Worm (Caenorhabditis elegans) whole organism, L4 larva: ENCODE data around the gene dmd-9.

Experiments used
- ces-1 ChIP-seq: fragments of 150-350 bp; sonication (generic microtip); optimal IDR thresholded peaks from 4 replicates; lab custom pipeline; 2014; ENCODE audit warnings: missing biosample characterization, missing genetic modification reagents, missing genetic modification characterization
- egl-27 ChIP-seq: sonication (generic microtip); optimal IDR thresholded peaks from 3 replicates; lab custom pipeline; 2017; ENCODE audit warnings: missing biosample characterization, missing genetic modification reagents, missing genetic modification characterization
- lin-1 ChIP-seq: fragments of 200-800 bp; sonication (Bioruptor generic); IDR thresholded peaks from 2 replicates; pipeline ENCODE4 v1.3.6; 2022; ENCODE audit warnings: missing genetic modification reagents, missing genetic modification characterization, missing compliant biosample characterization
- lin-39 ChIP-seq: fragments of 150-350 bp; optimal IDR thresholded peaks from 2 replicates; lab custom pipeline; 2014; ENCODE audit warnings: missing biosample characterization, missing genetic modification reagents, missing genetic modification characterization
- madf-9 ChIP-seq: fragments of 200-800 bp; sonication (Bioruptor generic); conservative IDR thresholded peaks from 2 replicates; pipeline ENCODE4 v1.3.6; 2022; ENCODE audit warnings: missing genetic modification reagents, missing genetic modification characterization, missing compliant biosample characterization
- mdl-1 ChIP-seq, 2 experiments: fragments of 150-350 bp in 1 of 2; sonication (generic microtip) in 1 of 2; optimal IDR thresholded peaks; 2 replicates each; lab custom pipeline; 2014 to 2017; ENCODE audit warnings: missing biosample characterization in 2 of 2, missing genetic modification characterization in 2 of 2
- nhr-10 ChIP-seq: fragments of 150-350 bp; optimal IDR thresholded peaks from 2 replicates; lab custom pipeline; 2014; ENCODE audit warnings: missing biosample characterization, missing genetic modification characterization
- nhr-102 ChIP-seq: sonication (generic microtip); optimal IDR thresholded peaks from 2 replicates; lab custom pipeline; 2016; ENCODE audit warnings: mild to moderate bottlenecking, missing genetic modification characterization, moderate library complexity, missing compliant biosample characterization
- nhr-6 ChIP-seq: fragments of 150-350 bp; optimal IDR thresholded peaks from 2 replicates; lab custom pipeline; 2014; ENCODE audit warnings: missing biosample characterization, missing genetic modification characterization
- tag-97 ChIP-seq: fragments of 200-800 bp; sonication (Bioruptor generic); IDR thresholded peaks from 2 replicates; pipeline ENCODE4 v1.3.6; 2022; ENCODE audit warnings: missing genetic modification characterization, missing compliant biosample characterization

DNA sequence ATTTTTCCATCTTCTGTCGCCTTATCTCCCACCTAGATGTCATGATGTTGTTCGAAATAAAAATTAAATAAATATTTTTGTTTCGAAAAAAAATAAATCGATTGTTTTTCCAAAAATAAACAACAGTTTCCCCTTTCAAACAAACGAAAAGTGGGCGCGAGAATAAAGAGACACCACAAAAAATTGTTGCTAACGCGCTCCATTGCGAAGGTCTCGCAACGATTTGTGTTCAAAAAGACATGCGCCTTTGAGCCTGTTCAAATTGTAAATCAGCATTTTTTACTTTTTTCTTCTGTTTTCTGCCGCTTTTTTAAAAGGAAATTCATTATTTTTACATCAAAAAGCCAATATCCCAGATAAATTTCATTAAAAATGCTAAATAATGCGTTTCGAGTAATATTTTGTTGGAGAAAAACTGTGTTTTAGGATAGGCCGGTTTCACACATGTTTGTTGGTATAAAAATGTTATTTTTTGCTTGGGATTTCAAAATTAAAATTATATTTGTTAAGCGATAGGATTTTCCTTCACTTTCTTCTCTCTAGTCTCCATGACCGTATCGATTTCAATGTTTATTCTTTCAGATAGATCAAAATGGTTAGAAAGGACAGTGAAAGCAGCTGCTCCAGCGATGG lies 40.3 kb upstream of the dmd-9 start, which contains the start of gene W08E12.7:
- no peak for TF ChIP-seq nhr-102 (tag; lab: Kevin White, UChicago)
- peak; percentile 92 for TF ChIP-seq nhr-6 (tag; lab: Kevin White, UChicago)
- TF ChIP-seq madf-9 (GFP tag; lab: Robert Waterston, UW) = peak; percentile 74; the same call in 1 of the 2 replicates
- no peak for TF ChIP-seq lin-39
- TF ChIP-seq ces-1 = no peak
- peak; percentile 58 to 94 for TF ChIP-seq mdl-1 (tag; optimal IDR thresholded peaks at IDR 0.05; lab: Kevin White, UChicago)
- no peak for TF ChIP-seq nhr-10 (tag; lab: Kevin White, UChicago)
- TF ChIP-seq egl-27 (tag; lab: Kevin White, UChicago) = no peak
- TF ChIP-seq lin-1 = no peak
- no peak for TF ChIP-seq tag-97 (GFP tag; lab: Robert Waterston, UW)
